Worm (Caenorhabditis elegans) whole organism, early embryonic: Measurements from ENCODE around the gene F58A3.4.

Experiments used
- B0310.2 ChIP-seq: sonication (generic microtip); optimal IDR thresholded peaks from 2 replicates; lab custom pipeline; 2016; ENCODE audit warnings: mild to moderate bottlenecking, missing genetic modification characterization, missing compliant biosample characterization
- F13C5.2 ChIP-seq: sonication (generic microtip); optimal IDR thresholded peaks from 2 replicates; lab custom pipeline; 2017; ENCODE audit warnings: mild to moderate bottlenecking, missing genetic modification characterization, inconsistent platforms, missing compliant biosample characterization
- aly-1 ChIP-seq: sonication (generic microtip); optimal IDR thresholded peaks from 2 replicates; lab custom pipeline; 2016; ENCODE audit warnings: missing genetic modification characterization, missing compliant biosample characterization
- ama-1 ChIP-seq: fragments of 150-350 bp; optimal IDR thresholded peaks from 2 replicates; lab custom pipeline; 2014
- ceh-13 ChIP-seq: fragments of 200-800 bp; sonication (Bioruptor generic); optimal IDR thresholded peaks from 2 replicates; lab custom pipeline; 2018; ENCODE audit warnings: mild to moderate bottlenecking, missing genetic modification characterization, missing compliant biosample characterization
- ceh-36 ChIP-seq: sonication (generic microtip); optimal IDR thresholded peaks from 2 replicates; lab custom pipeline; 2016; ENCODE audit warnings: missing genetic modification characterization, inconsistent platforms, missing compliant biosample characterization
- ets-7 ChIP-seq: sonication (generic microtip); optimal IDR thresholded peaks from 2 replicates; lab custom pipeline; 2016; ENCODE audit warnings: missing genotype, missing genetic modification characterization, missing compliant biosample characterization
- flt-1 ChIP-seq: fragments of 200-800 bp; sonication (Bioruptor generic); IDR thresholded peaks from 2 replicates; pipeline ENCODE4 v1.3.6; 2022; ENCODE audit warnings: missing genetic modification characterization, missing compliant biosample characterization
- hmbx-1 ChIP-seq: sonication (generic microtip); optimal IDR thresholded peaks from 2 replicates; lab custom pipeline; 2016; ENCODE audit warnings: mild to moderate bottlenecking, missing genetic modification characterization, missing compliant biosample characterization
- hmg-4 ChIP-seq: fragments of 200-800 bp; sonication (Bioruptor generic); optimal IDR thresholded peaks from 2 replicates; lab custom pipeline; 2018; ENCODE audit warnings: mild to moderate bottlenecking, missing genetic modification characterization, missing compliant biosample characterization
- hnd-1 ChIP-seq: sonication (generic microtip); optimal IDR thresholded peaks from 2 replicates; lab custom pipeline; 2016; ENCODE audit warnings: missing genetic modification characterization, missing compliant biosample characterization
- pes-1 ChIP-seq: fragments of 200-800 bp; sonication (Bioruptor generic); IDR thresholded peaks from 2 replicates; pipeline ENCODE4 v1.3.6; 2022; ENCODE audit warnings: missing genetic modification reagents, missing genetic modification characterization, missing compliant biosample characterization
- scrt-1 ChIP-seq: fragments of 200-800 bp; sonication (Bioruptor generic); IDR thresholded peaks from 2 replicates; pipeline ENCODE4 v1.3.6; 2022; ENCODE audit warnings: missing genetic modification characterization, missing compliant biosample characterization
- sea-1 ChIP-seq: fragments of 200-800 bp; sonication (Bioruptor generic); conservative IDR thresholded peaks from 2 replicates; pipeline ENCODE4 v1.3.6; 2022; ENCODE audit warnings: missing genetic modification characterization, missing compliant biosample characterization
- tbx-11 ChIP-seq: fragments of 200-800 bp; sonication (Bioruptor generic); IDR thresholded peaks from 2 replicates; pipeline ENCODE4 v1.3.6; 2022; ENCODE audit warnings: missing genetic modification characterization, missing compliant biosample characterization
- tbx-37 ChIP-seq: fragments of 200-800 bp; sonication (Bioruptor generic); conservative IDR thresholded peaks from 2 replicates; pipeline ENCODE4 v1.3.6; 2022; ENCODE audit warnings: missing genetic modification reagents, missing genetic modification characterization, missing compliant biosample characterization
- tra-4 ChIP-seq: sonication (generic microtip); optimal IDR thresholded peaks from 2 replicates; lab custom pipeline; 2017; ENCODE audit warnings: missing genetic modification characterization, missing compliant biosample characterization

F58A3.4 gene

ce11 chrX:11008954-11009353 lies 1.5 kb downstream of the F58A3.4 start, which contains the start of gene ttr-31:
Gene ttr-31 (minus strand): TSS chrX:11009054.
- TF ChIP-seq tbx-37 (no peak), flt-1 (GFP tag; lab: Robert Waterston, UW) (no peak), aly-1 (tag; lab: Kevin White, UChicago) (no peak), hmbx-1 (no peak), B0310.2 (tag; lab: Kevin White, UChicago) (no peak), scrt-1 (GFP tag; lab: Robert Waterston, UW) (no peak), pes-1 (GFP tag; lab: Robert Waterston, UW) (no peak), tra-4 (tag; lab: Kevin White, UChicago) (no peak), tbx-11 (GFP tag; lab: Robert Waterston, UW) (no peak), F13C5.2 (tag; lab: Kevin White, UChicago) (no peak), sea-1 (GFP tag; lab: Robert Waterston, UW) (no peak), ets-7 (tag; lab: Kevin White, UChicago) (no peak), ama-1 (no peak), ceh-36 (no peak)

ce11 chrX:11008052-11008451 lies 2.4 kb downstream of the F58A3.4 start, which contains the start of gene del-5:
Gene del-5 (minus strand): TSS chrX:11008181.
- TF ChIP-seq pes-1 (GFP tag; lab: Robert Waterston, UW) (no peak), ets-7 (tag; lab: Kevin White, UChicago) (no peak), flt-1 (GFP tag; lab: Robert Waterston, UW) (no peak), hmg-4 (no peak)

- TF ChIP-seq ets-7 (tag; lab: Kevin White, UChicago) (no peak), ceh-36 (no peak), hmbx-1 (no peak), flt-1 (GFP tag; lab: Robert Waterston, UW) (no peak), ceh-13 (no peak), B0310.2 (tag; lab: Kevin White, UChicago) (no peak), tbx-37 (no peak)
These were observed 3.1 kb downstream of the F58A3.4 start for ce11 chrX:11007393-11007792.

- no peak for TF ChIP-seq hnd-1
- no peak for TF ChIP-seq tbx-11 (GFP tag; lab: Robert Waterston, UW)
- no peak for TF ChIP-seq ceh-13
- TF ChIP-seq scrt-1 (GFP tag; lab: Robert Waterston, UW): no peak
- no peak for TF ChIP-seq tra-4 (tag; lab: Kevin White, UChicago)
- TF ChIP-seq B0310.2 (tag; lab: Kevin White, UChicago): no peak
- TF ChIP-seq hmbx-1: no peak
- TF ChIP-seq aly-1 (tag; lab: Kevin White, UChicago): no peak
- no peak for TF ChIP-seq tbx-37
- no peak for TF ChIP-seq ets-7 (tag; lab: Kevin White, UChicago)
- no peak for TF ChIP-seq F13C5.2 (tag; lab: Kevin White, UChicago)
- TF ChIP-seq ceh-36: no peak
- TF ChIP-seq sea-1 (GFP tag; lab: Robert Waterston, UW): no peak
- no peak for TF ChIP-seq flt-1 (GFP tag; lab: Robert Waterston, UW)
These were observed 6.8 kb downstream of the F58A3.4 start for ce11 chrX:11003701-11004100.

ce11 chrX:11001750-11002149 lies 8.7 kb downstream of the F58A3.4 start, which contains the start of gene col-177:
Gene col-177 (minus strand): TSS chrX:11001850.
- TF ChIP-seq ceh-36 (no peak), ama-1 (no peak), hmbx-1 (no peak), sea-1 (GFP tag; lab: Robert Waterston, UW) (no peak), ceh-13 (no peak), flt-1 (GFP tag; lab: Robert Waterston, UW) (no peak), tbx-11 (GFP tag; lab: Robert Waterston, UW) (no peak), tra-4 (tag; lab: Kevin White, UChicago) (no peak)

- no peak for TF ChIP-seq ceh-36
These were observed 11.3 kb downstream of the F58A3.4 start, which contains the start of gene F59F3.6 for ce11 chrX:10999176-10999575. Gene F59F3.6 (minus strand): TSS chrX:10999276.

- TF ChIP-seq ets-7 (tag; lab: Kevin White, UChicago): no peak
These were observed 18.3 kb downstream of the F58A3.4 start, which contains the start of gene ver-3 for ce11 chrX:10992177-10992576. Gene ver-3 (plus strand): TSS chrX:10992477.

- no peak for TF ChIP-seq ceh-13
- TF ChIP-seq tbx-11 (GFP tag; lab: Robert Waterston, UW): no peak
- no peak for TF ChIP-seq aly-1 (tag; lab: Kevin White, UChicago)
- TF ChIP-seq ama-1: no peak
- no peak for TF ChIP-seq ceh-36
- no peak for TF ChIP-seq tra-4 (tag; lab: Kevin White, UChicago)
- TF ChIP-seq ets-7 (tag; lab: Kevin White, UChicago): no peak
- TF ChIP-seq tbx-37: no peak
- no peak for TF ChIP-seq scrt-1 (GFP tag; lab: Robert Waterston, UW)
- no peak for TF ChIP-seq sea-1 (GFP tag; lab: Robert Waterston, UW)
- no peak for TF ChIP-seq hmbx-1
- TF ChIP-seq F13C5.2 (tag; lab: Kevin White, UChicago): no peak
- no peak for TF ChIP-seq pes-1 (GFP tag; lab: Robert Waterston, UW)
- no peak for TF ChIP-seq flt-1 (GFP tag; lab: Robert Waterston, UW)
- TF ChIP-seq hmg-4: no peak
- no peak for TF ChIP-seq B0310.2 (tag; lab: Kevin White, UChicago)
- no peak for TF ChIP-seq hnd-1
These were observed 18.9 kb downstream of the F58A3.4 start for ce11 chrX:10991352-10992172.
